Worm (Caenorhabditis elegans) whole organism, late embryonic: Measurements from ENCODE around the gene idpp-13.

Experiments used
- F13H6.1 ChIP-seq: sonication (generic microtip); optimal IDR thresholded peaks from 2 replicates; lab custom pipeline; 2016; ENCODE audit warnings: missing genetic modification characterization, missing compliant biosample characterization
- K02D7.2 ChIP-seq: sonication (generic microtip); optimal IDR thresholded peaks from 2 replicates; lab custom pipeline; 2017; ENCODE audit warnings: mild to moderate bottlenecking, missing genetic modification characterization, missing compliant biosample characterization
- ama-1 ChIP-seq: fragments of 150-350 bp; optimal IDR thresholded peaks from 2 replicates; lab custom pipeline; 2014
- ceh-45 ChIP-seq: fragments of 200-800 bp; sonication (Bioruptor generic); IDR thresholded peaks from 2 replicates; pipeline ENCODE4 v1.3.6; 2022; ENCODE audit warnings: missing genetic modification reagents, missing genetic modification characterization, missing compliant biosample characterization
- ceh-48 ChIP-seq: sonication (generic microtip); optimal IDR thresholded peaks from 2 replicates; lab custom pipeline; 2016; ENCODE audit warnings: missing genetic modification characterization, inconsistent platforms, missing compliant biosample characterization
- eyg-1 ChIP-seq: sonication (generic microtip); optimal IDR thresholded peaks from 2 replicates; lab custom pipeline; 2016; ENCODE audit warnings: missing genotype, missing genetic modification characterization, missing compliant biosample characterization
- fkh-10 ChIP-seq: fragments of 150-350 bp; optimal IDR thresholded peaks from 2 replicates; lab custom pipeline; 2014; ENCODE audit warnings: missing biosample characterization, missing genetic modification reagents, missing genetic modification characterization
- sdc-2 ChIP-seq: sonication (generic microtip); optimal IDR thresholded peaks from 2 replicates; lab custom pipeline; 2016; ENCODE audit warnings: missing genotype, missing genetic modification characterization, missing compliant biosample characterization
- sox-2 ChIP-seq: fragments of 200-800 bp; sonication (Bioruptor generic); IDR thresholded peaks from 2 replicates; pipeline ENCODE4 v1.3.6; 2022; ENCODE audit warnings: missing genetic modification reagents, missing genetic modification characterization, missing compliant biosample characterization
- sox-4 ChIP-seq: sonication (generic microtip); optimal IDR thresholded peaks from 2 replicates; lab custom pipeline; 2017; ENCODE audit warnings: mild to moderate bottlenecking, missing genetic modification characterization, inconsistent platforms, missing compliant biosample characterization
- tbx-7 ChIP-seq: sonication (generic microtip); optimal IDR thresholded peaks from 2 replicates; lab custom pipeline; 2016; ENCODE audit warnings: missing genotype, missing genetic modification characterization, missing compliant biosample characterization
- unc-3 ChIP-seq, 2 experiments: fragments of 200-800 bp in 1 of 2; sonication (Bioruptor generic) in 1 of 2; sonication (generic microtip) in 1 of 2; conservative IDR thresholded peaks in 1 of 2; optimal IDR thresholded peaks in 1 of 2; 2 replicates each; pipeline versions ENCODE4 v1.3.6 to Lab custom; 2016 to 2022; ENCODE audit warnings: missing compliant biosample characterization in 2 of 2, missing genetic modification characterization in 2 of 2, missing genetic modification reagents in 1 of 2

DNA sequence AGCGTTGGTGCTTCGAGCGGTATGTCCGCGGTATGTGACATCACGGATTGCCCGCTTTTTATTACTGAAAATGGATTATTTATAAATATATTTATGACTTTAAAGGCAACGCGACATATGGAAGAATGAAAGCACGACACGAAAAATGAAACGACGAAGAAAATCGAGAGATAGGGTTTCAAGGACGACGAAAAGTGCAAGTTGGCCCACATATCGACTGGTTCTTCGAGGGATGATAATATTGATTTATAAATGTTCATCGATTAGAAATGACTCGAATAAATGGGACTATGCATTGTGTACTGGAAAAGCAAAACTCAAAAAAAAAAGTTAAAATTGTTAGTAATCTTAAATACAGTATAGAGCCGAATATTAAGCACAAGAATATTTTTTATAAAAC is 30.1 kb downstream of the idpp-13 start, which contains the start of gene zer-1:
- TF ChIP-seq F13H6.1 (tag; lab: Kevin White, UChicago) = no peak
- no peak for TF ChIP-seq sdc-2 (tag; lab: Kevin White, UChicago)
- TF ChIP-seq ceh-48 (tag; lab: Kevin White, UChicago) = no peak
- TF ChIP-seq K02D7.2 (tag; lab: Kevin White, UChicago) = no peak
- TF ChIP-seq unc-3 (GFP tag; conservative IDR thresholded peaks at IDR 0.05; lab: Robert Waterston, UW) = no peak
- TF ChIP-seq unc-3 (tag; optimal IDR thresholded peaks at IDR 0.05; lab: Kevin White, UChicago) = no peak
- TF ChIP-seq sox-2 (GFP tag; lab: Robert Waterston, UW) = no peak
- no peak for TF ChIP-seq fkh-10 (GFP tag; lab: Kevin White, UChicago)
- TF ChIP-seq eyg-1 (tag; lab: Kevin White, UChicago) = no peak
- no peak for TF ChIP-seq ceh-45 (GFP tag; lab: Robert Waterston, UW)
- no peak for TF ChIP-seq sox-4 (tag; lab: Kevin White, UChicago)
- TF ChIP-seq tbx-7 (tag; lab: Kevin White, UChicago) = no peak
- no peak for TF ChIP-seq ama-1 (lab: Kevin White, UChicago)
